Worm (Caenorhabditis elegans) whole organism, early embryonic: ENCODE measurements around the gene F15A4.10.

Experiments
- ama-1 ChIP-seq: fragments of 150-350 bp; optimal IDR thresholded peaks from 2 replicates; lab custom pipeline; 2014
- hmbx-1 ChIP-seq: sonication (generic microtip); optimal IDR thresholded peaks from 2 replicates; lab custom pipeline; 2016; ENCODE audit warnings: mild to moderate bottlenecking, missing genetic modification characterization, missing compliant biosample characterization
- scrt-1 ChIP-seq: fragments of 200-800 bp; sonication (Bioruptor generic); IDR thresholded peaks from 2 replicates; pipeline ENCODE4 v1.3.6; 2022; ENCODE audit warnings: missing genetic modification characterization, missing compliant biosample characterization
- sea-1 ChIP-seq: fragments of 200-800 bp; sonication (Bioruptor generic); conservative IDR thresholded peaks from 2 replicates; pipeline ENCODE4 v1.3.6; 2022; ENCODE audit warnings: missing genetic modification characterization, missing compliant biosample characterization
- tra-4 ChIP-seq: sonication (generic microtip); optimal IDR thresholded peaks from 2 replicates; lab custom pipeline; 2017; ENCODE audit warnings: missing genetic modification characterization, missing compliant biosample characterization

DNA sequence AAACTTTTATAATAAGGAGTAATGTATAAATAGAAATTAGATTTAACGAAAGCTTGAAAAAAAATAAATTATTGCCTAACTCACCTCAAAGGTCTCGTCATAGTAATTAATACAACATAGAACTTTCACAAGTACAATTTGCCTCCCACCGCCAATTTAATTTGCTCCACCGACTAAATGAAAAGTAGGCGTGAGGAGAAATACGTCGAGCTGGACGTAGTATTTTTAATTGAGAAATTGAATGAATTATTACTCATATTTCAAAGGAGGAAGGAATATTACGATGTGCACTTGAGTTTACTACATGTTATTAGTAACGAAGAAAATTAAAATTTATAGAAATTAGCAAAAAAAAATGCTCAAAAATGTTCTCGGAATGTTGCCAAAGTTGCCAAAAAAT lies 46.5 kb downstream of the F15A4.10 start, which contains the start of gene Y57A10C.9:
- TF ChIP-seq tra-4 (tag; lab: Kevin White, UChicago) (no peak), sea-1 (no peak), hmbx-1 (tag; lab: Kevin White, UChicago) (no peak), ama-1 (lab: Kevin White, UChicago) (no peak), scrt-1 (no peak)
